Worm (Caenorhabditis elegans) whole organism, L4 larva: ENCODE measurements around the gene C29F3.7.
"Not testable (repeated sequence)": the region's sequence is repeated elsewhere in the genome, so short reads cannot be mapped to it uniquely, and the experiment has no call there.

Source experiments
- Y105C5A.15 ChIP-seq: fragments of 200-800 bp; sonication (Bioruptor generic); IDR thresholded peaks from 2 replicates; pipeline ENCODE4 v1.3.6; 2022; ENCODE audit warnings: missing genetic modification characterization, missing compliant biosample characterization
- Y48G9A.11 ChIP-seq: fragments of 200-800 bp; sonication (Bioruptor generic); IDR thresholded peaks from 2 replicates; pipeline ENCODE4 v1.3.6; 2022; ENCODE audit warnings: missing genetic modification reagents, missing genetic modification characterization, missing compliant biosample characterization
- Y75B8A.6 ChIP-seq: fragments of 200-800 bp; sonication (Bioruptor generic); IDR thresholded peaks from 2 replicates; pipeline ENCODE4 v1.3.6; 2022; ENCODE audit warnings: missing genetic modification reagents, missing genetic modification characterization, missing compliant biosample characterization
- aha-1 ChIP-seq: fragments of 150-350 bp; peaks from one replicate; lab custom pipeline; 2014; ENCODE audit warnings: missing biosample characterization, missing genetic modification characterization
- aly-2 ChIP-seq: sonication (generic microtip); optimal IDR thresholded peaks from 2 replicates; lab custom pipeline; 2018; ENCODE audit warnings: missing biosample characterization, missing genetic modification characterization
- arid-1 ChIP-seq: fragments of 200-800 bp; sonication (Bioruptor generic); conservative IDR thresholded peaks from 2 replicates; pipeline ENCODE4 v1.3.6; 2022; ENCODE audit warnings: missing genetic modification reagents, missing genetic modification characterization, missing compliant biosample characterization
- ceh-28 ChIP-seq: fragments of 150-350 bp; optimal IDR thresholded peaks from 2 replicates; lab custom pipeline; 2014; ENCODE audit warnings: missing biosample characterization, missing genetic modification reagents, missing genetic modification characterization
- ces-1 ChIP-seq: fragments of 150-350 bp; sonication (generic microtip); optimal IDR thresholded peaks from 4 replicates; lab custom pipeline; 2014; ENCODE audit warnings: missing biosample characterization, missing genetic modification reagents, missing genetic modification characterization
- ctbp-1 ChIP-seq: fragments of 200-800 bp; sonication (Bioruptor generic); IDR thresholded peaks from 2 replicates; pipeline ENCODE4 v1.3.6; 2022; ENCODE audit warnings: missing genetic modification reagents, missing genetic modification characterization, missing compliant biosample characterization
- daf-16 ChIP-seq, 3 experiments: sonication (generic microtip); optimal IDR thresholded peaks; 2 replicates each; lab custom pipeline; 2016 to 2017; ENCODE audit warnings: missing genetic modification characterization in 3 of 3, missing genetic modification reagents in 3 of 3, mild to moderate bottlenecking in 2 of 3, missing compliant biosample characterization in 2 of 3, missing biosample characterization in 1 of 3, moderate library complexity in 1 of 3
- dmd-6 ChIP-seq: fragments of 200-800 bp; sonication (Bioruptor generic); IDR thresholded peaks from 2 replicates; pipeline ENCODE4 v1.3.6; 2022; ENCODE audit warnings: missing genetic modification reagents, missing genetic modification characterization, missing compliant biosample characterization
- dve-1 ChIP-seq: sonication (generic microtip); optimal IDR thresholded peaks from 2 replicates; lab custom pipeline; 2017; ENCODE audit warnings: antibody characterized with exemption, mild to moderate bottlenecking, missing genetic modification characterization, missing compliant biosample characterization; ENCODE audit not compliant: insufficient read depth
- egl-43 ChIP-seq: fragments of 200-800 bp; sonication (Bioruptor generic); IDR thresholded peaks from 2 replicates; pipeline ENCODE4 v1.3.6; 2022; ENCODE audit warnings: missing genetic modification reagents, missing genetic modification characterization, missing compliant biosample characterization
- fkh-10 ChIP-seq: fragments of 150-350 bp; optimal IDR thresholded peaks from 2 replicates; lab custom pipeline; 2014; ENCODE audit warnings: missing biosample characterization, missing genetic modification reagents, missing genetic modification characterization
- hlh-11 ChIP-seq: fragments of 200-800 bp; sonication (Bioruptor generic); optimal IDR thresholded peaks from 2 replicates; lab custom pipeline; 2018; ENCODE audit warnings: mild to moderate bottlenecking, missing genetic modification characterization, missing compliant biosample characterization
- lim-7 ChIP-seq: fragments of 200-800 bp; sonication (Bioruptor generic); IDR thresholded peaks from 2 replicates; pipeline ENCODE4 v1.3.6; 2022; ENCODE audit warnings: missing genetic modification characterization, missing compliant biosample characterization
- lin-1 ChIP-seq: fragments of 200-800 bp; sonication (Bioruptor generic); IDR thresholded peaks from 2 replicates; pipeline ENCODE4 v1.3.6; 2022; ENCODE audit warnings: missing genetic modification reagents, missing genetic modification characterization, missing compliant biosample characterization
- lin-39 ChIP-seq: fragments of 150-350 bp; optimal IDR thresholded peaks from 2 replicates; lab custom pipeline; 2014; ENCODE audit warnings: missing biosample characterization, missing genetic modification reagents, missing genetic modification characterization
- madf-5 ChIP-seq, 2 experiments: fragments of 200-800 bp; sonication (Bioruptor generic); IDR thresholded peaks; 2 replicates each; pipeline ENCODE4 v1.3.6; 2022; ENCODE audit warnings: missing compliant biosample characterization in 2 of 2, missing genetic modification characterization in 2 of 2
- madf-9 ChIP-seq: fragments of 200-800 bp; sonication (Bioruptor generic); conservative IDR thresholded peaks from 2 replicates; pipeline ENCODE4 v1.3.6; 2022; ENCODE audit warnings: missing genetic modification reagents, missing genetic modification characterization, missing compliant biosample characterization
- mdl-1 ChIP-seq, 2 experiments: fragments of 150-350 bp in 1 of 2; sonication (generic microtip) in 1 of 2; optimal IDR thresholded peaks; 2 replicates each; lab custom pipeline; 2014 to 2017; ENCODE audit warnings: missing biosample characterization in 2 of 2, missing genetic modification characterization in 2 of 2
- mdt-29 ChIP-seq: fragments of 200-800 bp; sonication (Bioruptor generic); IDR thresholded peaks from 2 replicates; pipeline ENCODE4 v1.3.6; 2022; ENCODE audit warnings: missing genetic modification reagents, missing genetic modification characterization, missing compliant biosample characterization
- mep-1 ChIP-seq: fragments of 150-350 bp; sonication (generic microtip); optimal IDR thresholded peaks from 3 replicates; lab custom pipeline; 2014; ENCODE audit warnings: missing biosample characterization, missing genetic modification characterization
- mxl-2 ChIP-seq: fragments of 200-800 bp; sonication (Bioruptor generic); conservative IDR thresholded peaks from 2 replicates; pipeline ENCODE4 v1.3.6; 2022; ENCODE audit warnings: missing genetic modification reagents, missing genetic modification characterization, missing compliant biosample characterization
- mxl-3 ChIP-seq: fragments of 200-800 bp; sonication (Bioruptor generic); optimal IDR thresholded peaks from 2 replicates; lab custom pipeline; 2018; ENCODE audit warnings: mild to moderate bottlenecking, missing genetic modification characterization, missing compliant biosample characterization
- nhr-111 ChIP-seq: fragments of 200-800 bp; sonication (Bioruptor generic); optimal IDR thresholded peaks from 2 replicates; lab custom pipeline; 2018; ENCODE audit warnings: mild to moderate bottlenecking, missing genetic modification characterization, missing compliant biosample characterization
- nhr-25 ChIP-seq: sonication (generic microtip); optimal IDR thresholded peaks from 2 replicates; lab custom pipeline; 2017; ENCODE audit warnings: missing genetic modification characterization, mild to moderate bottlenecking, missing compliant biosample characterization, antibody characterized with exemption, moderate library complexity, borderline replicate concordance; ENCODE audit not compliant: insufficient read depth
- nhr-28 ChIP-seq: fragments of 150-350 bp; optimal IDR thresholded peaks from 2 replicates; lab custom pipeline; 2014; ENCODE audit warnings: missing biosample characterization, missing genetic modification characterization
- nhr-42 ChIP-seq: fragments of 200-800 bp; sonication (Bioruptor generic); IDR thresholded peaks from 2 replicates; pipeline ENCODE4 v1.3.6; 2022; ENCODE audit warnings: missing genetic modification characterization, missing compliant biosample characterization
- nhr-6 ChIP-seq: fragments of 150-350 bp; optimal IDR thresholded peaks from 2 replicates; lab custom pipeline; 2014; ENCODE audit warnings: missing biosample characterization, missing genetic modification characterization
- nhr-77 ChIP-seq: fragments of 150-350 bp; optimal IDR thresholded peaks from 2 replicates; lab custom pipeline; 2014; ENCODE audit warnings: missing biosample characterization, missing genetic modification characterization
- pha-4 ChIP-seq, 2 experiments: fragments of 150-350 bp in 1 of 2; fragments of 200-800 bp in 1 of 2; sonication (Bioruptor generic) in 1 of 2; IDR thresholded peaks in 1 of 2; optimal IDR thresholded peaks in 1 of 2; 2 replicates each; pipeline versions ENCODE4 v1.3.6 to Lab custom; 2014 to 2022; ENCODE audit warnings: missing genetic modification characterization in 2 of 2, missing genetic modification reagents in 2 of 2, missing biosample characterization in 1 of 2, missing compliant biosample characterization in 1 of 2
- pqm-1 ChIP-seq: sonication (generic microtip); optimal IDR thresholded peaks from 2 replicates; lab custom pipeline; 2017; ENCODE audit warnings: missing biosample characterization, missing genetic modification characterization
- rbr-2 ChIP-seq: sonication (generic microtip); optimal IDR thresholded peaks from 2 replicates; lab custom pipeline; 2016; ENCODE audit warnings: missing genotype, missing genetic modification characterization, missing compliant biosample characterization
- set-16 ChIP-seq: fragments of 200-800 bp; sonication (Bioruptor generic); IDR thresholded peaks from 2 replicates; pipeline ENCODE4 v1.3.6; 2022; ENCODE audit warnings: missing genetic modification reagents, missing genetic modification characterization, missing compliant biosample characterization
- skn-1 ChIP-seq: fragments of 150-350 bp; optimal IDR thresholded peaks from 2 replicates; lab custom pipeline; 2014; ENCODE audit warnings: missing biosample characterization, missing genetic modification characterization
- snpc-1.2 ChIP-seq: fragments of 200-800 bp; sonication (Bioruptor generic); IDR thresholded peaks from 2 replicates; pipeline ENCODE4 v1.3.6; 2022; ENCODE audit warnings: missing genetic modification reagents, missing genetic modification characterization, missing compliant biosample characterization
- spr-3 ChIP-seq: fragments of 200-800 bp; sonication (Bioruptor generic); optimal IDR thresholded peaks from 2 replicates; lab custom pipeline; 2018; ENCODE audit warnings: mild to moderate bottlenecking, missing genetic modification characterization, missing compliant biosample characterization
- vab-7 ChIP-seq: fragments of 200-800 bp; sonication (Bioruptor generic); IDR thresholded peaks from 2 replicates; pipeline ENCODE4 v1.3.6; 2022; ENCODE audit warnings: missing genetic modification reagents, missing genetic modification characterization, missing compliant biosample characterization
- zfp-2 ChIP-seq: sonication (generic microtip); optimal IDR thresholded peaks from 2 replicates; lab custom pipeline; 2016; ENCODE audit warnings: mild to moderate bottlenecking, missing genetic modification characterization, missing compliant biosample characterization
- zip-2 ChIP-seq: fragments of 150-350 bp; optimal IDR thresholded peaks from 2 replicates; lab custom pipeline; 2014; ENCODE audit warnings: missing biosample characterization, missing genetic modification characterization

The C29F3.7 gene

DNA sequence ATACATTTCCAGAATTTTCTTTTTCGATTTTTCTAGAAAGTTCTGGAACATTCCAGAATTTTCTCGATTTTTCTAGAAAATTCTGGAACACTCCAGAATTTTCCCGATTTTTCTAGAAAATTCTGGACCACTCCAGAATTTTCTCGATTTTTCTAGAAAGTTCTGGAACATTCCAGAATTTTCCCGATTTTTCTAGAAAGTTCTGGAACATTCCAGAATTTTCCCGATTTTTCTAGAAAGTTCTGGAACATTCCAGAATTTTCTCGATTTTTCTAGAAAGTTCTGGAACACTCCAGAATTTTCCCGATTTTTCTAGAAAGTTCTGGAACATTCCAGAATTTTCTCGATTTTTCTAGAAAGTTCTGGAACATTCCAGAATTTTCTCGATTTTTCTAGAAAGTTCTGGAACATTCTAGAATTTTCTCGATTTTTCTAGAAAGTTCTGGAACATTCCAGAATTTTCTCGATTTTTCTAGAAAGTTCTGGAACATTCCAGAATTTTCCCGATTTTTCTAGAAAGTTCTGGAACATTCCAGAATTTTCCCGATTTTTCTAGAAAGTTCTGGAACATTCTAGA, 33.9 kb upstream of the C29F3.7 start:
- TF ChIP-seq arid-1 (GFP tag; lab: Robert Waterston, UW) = peak; percentile 76; the same call in 1 of the 2 replicates
- peak; percentile 74; the same call in 1 of the 2 replicates for TF ChIP-seq pha-4 (GFP tag; IDR thresholded peaks at IDR 0.05; lab: Robert Waterston, UW)
- TF ChIP-seq pha-4 (tag; optimal IDR thresholded peaks at IDR 0.05; lab: Kevin White, UChicago) = not testable (repeated sequence)
- 0 out of 2 replicates have a peak, but pooled peaks have one; percentile 60 for TF ChIP-seq Y48G9A.11 (GFP tag; lab: Robert Waterston, UW)
- 0 out of 2 replicates have a peak, but pooled peaks have one; percentile 24 for TF ChIP-seq egl-43
- peak; percentile 57; the same call in 1 of the 2 replicates for TF ChIP-seq ctbp-1 (GFP tag; lab: Robert Waterston, UW)
- TF ChIP-seq lim-7 (GFP tag; lab: Robert Waterston, UW) = peak; percentile 73
- TF ChIP-seq mdt-29 = peak; percentile 86
- 0 out of 2 replicates have a peak, but pooled peaks have one; percentile 30 for TF ChIP-seq Y105C5A.15 (GFP tag; lab: Robert Waterston, UW)
- TF ChIP-seq Y75B8A.6 = 0 out of 2 replicates have a peak, but pooled peaks have one; percentile 46
- TF ChIP-seq vab-7 (GFP tag; lab: Robert Waterston, UW) = peak; percentile 51; the same call in 1 of the 2 replicates
- 0 out of 4 replicates have a peak, but pooled peaks of 1 of the 2 experiments have one; percentile 63 for TF ChIP-seq madf-5 (GFP tag; IDR thresholded peaks at IDR 0.05; lab: Robert Waterston, UW)
- TF ChIP-seq lin-1 = 0 out of 2 replicates have a peak, but pooled peaks have one; percentile 57
- TF ChIP-seq snpc-1.2 (GFP tag; lab: Robert Waterston, UW) = peak; percentile 59; the same call in 1 of the 2 replicates

DNA sequence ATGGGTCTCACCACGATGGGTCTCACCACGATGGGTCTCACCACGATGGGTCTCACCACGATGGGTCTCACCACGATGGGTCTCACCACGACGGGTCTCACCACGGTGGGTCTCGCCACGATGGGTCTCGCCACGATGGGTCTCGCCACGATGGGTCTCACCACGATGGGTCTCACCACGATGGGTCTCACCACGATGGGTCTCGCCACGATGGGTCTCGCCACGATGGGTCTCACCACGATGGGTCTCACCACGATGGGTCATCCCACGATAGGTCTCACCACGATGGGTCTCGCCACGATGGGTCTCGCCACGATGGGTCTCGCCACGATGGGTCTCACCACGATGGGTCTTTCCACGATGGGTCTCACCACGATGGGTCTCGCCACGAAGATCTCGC, 32.8 kb upstream of the C29F3.7 start:
- TF ChIP-seq set-16 = peak; percentile 82
- TF ChIP-seq snpc-1.2 (GFP tag; lab: Robert Waterston, UW) = 0 out of 2 replicates have a peak, but pooled peaks have one; percentile 12
- 0 out of 2 replicates have a peak, but pooled peaks have one; percentile 21 for TF ChIP-seq egl-43

DNA sequence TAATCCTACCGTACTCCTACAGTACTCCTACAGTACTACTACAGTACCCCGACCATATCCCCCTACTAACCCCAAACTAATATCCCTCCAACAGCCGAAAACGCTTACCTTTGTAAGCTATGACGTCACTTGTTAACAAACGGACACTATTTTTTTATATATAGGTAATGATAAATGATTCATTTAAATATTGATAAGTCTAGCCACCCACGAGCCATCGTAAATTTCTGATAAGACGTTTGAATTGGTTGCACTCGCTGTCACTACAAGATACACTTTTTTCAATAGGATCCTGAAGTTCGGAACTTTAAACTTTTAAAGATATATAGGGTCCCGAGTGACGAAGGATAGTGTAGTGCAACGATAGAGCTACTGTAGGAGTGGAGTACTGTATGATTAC, 32.0 kb upstream of the C29F3.7 start, which contains the start of gene nhr-247:
Gene nhr-247, plus strand, starts transcription at position 330 of the 400 bp plus-strand sequence.
- TF ChIP-seq pqm-1 (tag; lab: Kevin White, UChicago) (peak; percentile 15), dmd-6 (GFP tag; lab: Robert Waterston, UW) (peak; percentile 65), daf-16 (tag; optimal IDR thresholded peaks at IDR 0.05; lab: Kevin White, UChicago) (peak; percentile 24), nhr-28 (tag; lab: Kevin White, UChicago) (peak; percentile 71)
- not testable (repeated sequence) for TF ChIP-seq daf-16 (GFP tag; optimal IDR thresholded peaks at IDR 0.05; lab: Kevin White, UChicago)
- TF ChIP-seq, all 104 proteins: peak for 4; not testable (repeated sequence) for 100

DNA sequence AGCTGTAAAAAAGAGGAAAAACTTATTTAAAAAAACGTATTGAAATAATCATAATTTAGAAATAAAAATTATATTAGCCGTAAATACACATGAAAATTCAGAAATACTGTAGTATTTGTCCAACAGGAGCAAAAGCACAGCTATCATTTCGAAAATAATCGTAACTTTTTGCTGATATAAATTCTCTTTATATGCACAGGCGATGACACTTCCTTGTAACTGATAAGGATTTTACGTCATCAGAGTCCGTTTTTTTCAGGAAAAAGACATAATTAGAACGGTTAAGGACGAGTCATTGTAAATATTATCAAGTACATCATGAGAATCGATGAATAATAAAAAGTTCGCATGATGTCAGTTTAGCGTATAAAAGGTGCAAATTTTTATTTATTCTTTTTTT, 31.3 kb upstream of the C29F3.7 start:
- no peak for TF ChIP-seq skn-1 (tag; lab: Kevin White, UChicago)
- TF ChIP-seq aly-2 (tag; lab: Kevin White, UChicago) = no peak
- TF ChIP-seq aha-1 (tag; lab: Kevin White, UChicago) = no peak
- no peak for TF ChIP-seq nhr-25 (tag; lab: Kevin White, UChicago)
- no peak for TF ChIP-seq lin-39 (tag; lab: Kevin White, UChicago)
- no peak for TF ChIP-seq set-16
- TF ChIP-seq mep-1 (tag; lab: Kevin White, UChicago) = no peak
- no peak for TF ChIP-seq rbr-2 (tag; lab: Kevin White, UChicago)
- no peak for TF ChIP-seq nhr-42 (GFP tag; lab: Robert Waterston, UW)
- TF ChIP-seq zip-2 (tag; lab: Kevin White, UChicago) = no peak
- no peak for TF ChIP-seq mxl-3 (GFP tag; lab: Kevin White, UChicago)
- no peak for TF ChIP-seq mxl-2 (GFP tag; lab: Robert Waterston, UW)
- peak; percentile 74 for TF ChIP-seq pqm-1 (tag; lab: Kevin White, UChicago)
- no peak for TF ChIP-seq zfp-2
- peak; percentile 23 for TF ChIP-seq dve-1 (tag; lab: Kevin White, UChicago)
- no peak for TF ChIP-seq mdl-1 (tag; optimal IDR thresholded peaks at IDR 0.05; lab: Kevin White, UChicago)
- peak; percentile 59 for TF ChIP-seq dmd-6 (GFP tag; lab: Robert Waterston, UW)
- TF ChIP-seq nhr-77 (tag; lab: Kevin White, UChicago) = no peak
- TF ChIP-seq fkh-10 (GFP tag; lab: Kevin White, UChicago) = no peak
- no peak for TF ChIP-seq ceh-28 (tag; lab: Kevin White, UChicago)
- TF ChIP-seq spr-3 (GFP tag; lab: Kevin White, UChicago) = no peak
- TF ChIP-seq nhr-111 = no peak
- no peak for TF ChIP-seq ces-1 (GFP tag; lab: Kevin White, UChicago)
- peak; percentile 73 for TF ChIP-seq nhr-28 (tag; lab: Kevin White, UChicago)
- TF ChIP-seq nhr-6 = peak; percentile 19
- peak; percentile 27 for TF ChIP-seq hlh-11
- TF ChIP-seq lin-1 = no peak
- TF ChIP-seq egl-43 = no peak
- TF ChIP-seq daf-16 (GFP tag; optimal IDR thresholded peaks at IDR 0.05; lab: Kevin White, UChicago) = no peak
- TF ChIP-seq daf-16 (tag; optimal IDR thresholded peaks at IDR 0.05; lab: Kevin White, UChicago) = peak; percentile 44
- TF ChIP-seq madf-9 (GFP tag; lab: Robert Waterston, UW) = no peak
